Fruit fly (Drosophila melanogaster) whole organism: Measurements from ENCODE around the gene CG33269.

ENCODE experiments used
- CG8478 ChIP-seq: fragments of >200 bp; optimal IDR thresholded peaks from 2 replicates; lab custom pipeline; 2018; ENCODE audit warnings: inconsistent platforms
- pan ChIP-seq: fragments of >200 bp; optimal IDR thresholded peaks from 2 replicates; lab custom pipeline; 2017
- psq ChIP-seq: fragments of >200 bp; optimal IDR thresholded peaks from 2 replicates; lab custom pipeline; 2017
- usp ChIP-seq: fragments of >200 bp; optimal IDR thresholded peaks from 2 replicates; lab custom pipeline; 2017; ENCODE audit warnings: missing biosample characterization, missing genetic modification characterization, mixed read lengths

dm6 chr3L:11620001-11620400 lies 38.0 kb upstream of the CG33269 start, which contains the start of gene Muc68Ca:
- TF ChIP-seq usp (GFP tag; lab: Kevin White, UChicago) (no peak), pan (lab: Kevin White, UChicago) (no peak), CG8478 (lab: Kevin White, UChicago) (no peak), psq (lab: Kevin White, UChicago) (no peak)
